Worm (Caenorhabditis elegans): ENCODE measurements around the gene C12D8.13.
A peak's percentile ranks its signal among the peaks of the same experiment; 100 is the strongest.

Gene C12D8.13

ce11 chrV:10252682-10253081, 32.2 kb upstream of the C12D8.13 start:
- no peak for TF ChIP-seq spr-1 (tag; optimal IDR thresholded peaks at IDR 0.05)
- TF ChIP-seq duxl-1 (tag; optimal IDR thresholded peaks at IDR 0.05; ENCODE audit: poor library complexity) = no peak
- TF ChIP-seq spr-3 (GFP tag; optimal IDR thresholded peaks at IDR 0.05) = no peak
- no peak for TF ChIP-seq snpc-1.2 (GFP tag; IDR thresholded peaks at IDR 0.05)
- peak in 1 of 2 experiments; percentile 41 for TF ChIP-seq lsy-2 (tag; optimal IDR thresholded peaks at IDR 0.05)
- no peak for TF ChIP-seq Y105C5A.15 (GFP tag; IDR thresholded peaks at IDR 0.05)
- TF ChIP-seq egl-27 (tag; optimal IDR thresholded peaks at IDR 0.05) = no peak
- TF ChIP-seq daf-16 (GFP tag; optimal IDR thresholded peaks at IDR 0.05) = no peak
- TF ChIP-seq daf-16 (tag; optimal IDR thresholded peaks at IDR 0.05) = peak; percentile 15
- TF ChIP-seq dmd-6 (GFP tag; IDR thresholded peaks at IDR 0.05) = no peak
- TF ChIP-seq mep-1 (tag; optimal IDR thresholded peaks at IDR 0.05) = peak; percentile 8
- peak; percentile 80 for TF ChIP-seq ama-1 (optimal IDR thresholded peaks at IDR 0.05)
- peak; percentile 76 for TF ChIP-seq aha-1 (tag)
- TF ChIP-seq mdl-1 (tag; optimal IDR thresholded peaks at IDR 0.05) = no peak
- TF ChIP-seq fos-1 (tag; optimal IDR thresholded peaks at IDR 0.05) = peak; percentile 23
- no peak for TF ChIP-seq jun-1 (tag; optimal IDR thresholded peaks at IDR 0.05)

DNA sequence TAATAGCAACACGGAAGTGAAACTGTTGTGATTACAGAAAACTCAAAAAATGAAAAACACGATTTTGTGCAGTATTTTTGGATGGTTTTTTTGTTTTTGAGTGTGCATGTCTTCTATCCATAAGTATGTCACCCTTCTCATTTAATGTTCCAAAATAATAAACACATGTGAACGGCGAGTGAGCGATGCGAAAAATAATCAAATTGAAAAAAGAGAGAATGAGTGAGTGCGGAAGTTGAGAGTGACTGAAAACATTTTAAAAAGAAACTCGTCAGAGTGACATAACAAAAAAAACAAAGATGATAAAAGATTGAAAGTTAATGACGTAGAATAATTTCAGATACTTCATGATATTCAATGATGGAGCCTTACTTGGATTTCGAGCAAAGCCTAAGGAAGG, 29.0 kb upstream of the C12D8.13 start:
- TF ChIP-seq attf-4 (tag; optimal IDR thresholded peaks at IDR 0.05) (no peak), egl-27 (tag; optimal IDR thresholded peaks at IDR 0.05) (no peak), F49E8.2 (tag; optimal IDR thresholded peaks at IDR 0.05; ENCODE audit: borderline replicate concordance) (no peak), aha-1 (tag) (peak; percentile 94), daf-16 (GFP tag; optimal IDR thresholded peaks at IDR 0.05) (peak in 1 of 2 experiments; percentile 72), daf-16 (tag; optimal IDR thresholded peaks at IDR 0.05) (peak; percentile 7), unc-39 (tag; optimal IDR thresholded peaks at IDR 0.05) (no peak), tra-1 (GFP tag; IDR thresholded peaks at IDR 0.05) (no peak), dmd-8 (GFP tag; IDR thresholded peaks at IDR 0.05) (no peak)

ce11 chrV:10248255-10248979, 27.9 kb upstream of the C12D8.13 start, which contains the start of gene akt-1:
TSS of gene akt-1 (plus strand) at chrV:10248905.
- TF ChIP-seq daf-16 (GFP tag; optimal IDR thresholded peaks at IDR 0.05) (peak in 1 of 2 experiments; percentile 48), daf-16 (tag; optimal IDR thresholded peaks at IDR 0.05) (peak; percentile 77), unc-62 (GFP tag; optimal IDR thresholded peaks at IDR 0.05 in 1 of 2) (peak in 1 of 2 experiments; percentile 99), unc-62 (tag; optimal IDR thresholded peaks at IDR 0.05) (no peak), rbr-2 (tag; optimal IDR thresholded peaks at IDR 0.05) (peak; percentile 12), daf-8 (GFP tag; IDR thresholded peaks at IDR 0.05) (no peak), aha-1 (tag) (peak; percentile 94), hlh-30 (tag; optimal IDR thresholded peaks at IDR 0.05; ENCODE audit: insufficient read depth) (peak; percentile 23), F26F4.8 (GFP tag; conservative IDR thresholded peaks at IDR 0.05) (no peak), dve-1 (tag; optimal IDR thresholded peaks at IDR 0.05; ENCODE audit: insufficient read depth) (no peak)

DNA sequence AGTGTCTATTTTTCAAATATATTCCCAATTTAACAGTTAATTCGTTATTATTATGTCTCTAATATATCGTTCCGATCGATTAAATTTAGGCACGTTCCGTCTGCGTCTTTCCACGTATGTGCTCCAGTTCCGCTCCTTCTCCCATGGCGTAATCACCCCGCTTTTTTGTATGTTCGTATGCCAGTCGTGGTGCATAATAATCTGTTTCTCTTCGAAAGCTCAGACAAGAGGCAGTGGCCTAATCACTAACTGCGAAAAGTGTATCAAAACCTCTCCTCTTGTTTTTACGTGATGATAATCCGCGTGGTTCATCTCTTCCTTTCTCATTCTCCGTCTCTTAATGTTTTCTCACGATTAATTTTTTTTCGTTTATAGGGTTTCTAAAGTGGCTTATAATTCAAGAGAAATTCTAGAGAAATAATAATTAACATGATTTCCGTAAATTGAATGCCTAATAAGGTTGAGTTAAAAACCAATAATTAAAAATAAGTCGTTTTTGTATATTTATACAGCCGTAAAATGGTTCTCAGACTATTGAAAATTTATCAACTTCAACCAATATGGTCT, 27.3 kb upstream of the C12D8.13 start:
- TF ChIP-seq dve-1 (tag; optimal IDR thresholded peaks at IDR 0.05; ENCODE audit: insufficient read depth) = peak; percentile 6
- TF ChIP-seq nhr-28 (tag; optimal IDR thresholded peaks at IDR 0.05) = peak; percentile 13
- no peak for TF ChIP-seq F10B5.3 (tag; optimal IDR thresholded peaks at IDR 0.05)
- TF ChIP-seq aha-1 (tag) = peak; percentile 56
- peak in 1 of 2 experiments; percentile 25 for TF ChIP-seq lsy-2 (tag; optimal IDR thresholded peaks at IDR 0.05)
- peak in 1 of 2 experiments; percentile 81 for TF ChIP-seq unc-62 (GFP tag; optimal IDR thresholded peaks at IDR 0.05 in 1 of 2)
- TF ChIP-seq unc-62 (tag; optimal IDR thresholded peaks at IDR 0.05) = no peak
- TF ChIP-seq ama-1 (optimal IDR thresholded peaks at IDR 0.05) = peak; percentile 23
- TF ChIP-seq hlh-30 (tag; optimal IDR thresholded peaks at IDR 0.05; ENCODE audit: insufficient read depth) = peak; percentile 51
- TF ChIP-seq rbr-2 (tag; optimal IDR thresholded peaks at IDR 0.05) = no peak
- no peak for TF ChIP-seq Y5F2A.4 (GFP tag; optimal IDR thresholded peaks at IDR 0.05)

ce11 chrV:10246967-10247366, 26.5 kb upstream of the C12D8.13 start:
- TF ChIP-seq T26A8.4 (GFP tag; IDR thresholded peaks at IDR 0.05) (peak; percentile 33; the same call in 1 of the 2 replicates), daf-16 (GFP tag; optimal IDR thresholded peaks at IDR 0.05) (peak in 1 of 2 experiments; percentile 32), daf-16 (tag; optimal IDR thresholded peaks at IDR 0.05) (peak; percentile 84), nhr-41 (GFP tag; IDR thresholded peaks at IDR 0.05) (no peak), php-3 (GFP tag; IDR thresholded peaks at IDR 0.05) (no peak; the same call in 1 of the 2 replicates), lin-1 (GFP tag; IDR thresholded peaks at IDR 0.05) (no peak), hif-1 (tag; optimal IDR thresholded peaks at IDR 0.05) (peak in 1 of 2 experiments; percentile 68), set-16 (GFP tag; IDR thresholded peaks at IDR 0.05) (peak; percentile 52), mes-2 (tag; optimal IDR thresholded peaks at IDR 0.05; ENCODE audit: poor library complexity, severe bottlenecking) (peak; percentile 39), jun-1 (tag; optimal IDR thresholded peaks at IDR 0.05) (no peak), dve-1 (tag; optimal IDR thresholded peaks at IDR 0.05; ENCODE audit: insufficient read depth) (peak; percentile 15), rbr-2 (tag; optimal IDR thresholded peaks at IDR 0.05) (peak; percentile 21), madf-9 (GFP tag; conservative IDR thresholded peaks at IDR 0.05) (peak; percentile 85), ceh-20 (GFP tag; IDR thresholded peaks at IDR 0.05) (no peak), mdl-1 (tag; optimal IDR thresholded peaks at IDR 0.05) (peak; percentile 14 to 81)
